Worm (Caenorhabditis elegans) whole organism, L4/young adult: Measurements from ENCODE around the gene acc-1.
A peak's percentile ranks its signal among the peaks of the same experiment; 100 is the strongest.

Experiments used
- W03F9.2 ChIP-seq: fragments of 150-350 bp; optimal IDR thresholded peaks from 2 replicates; lab custom pipeline; 2014; ENCODE audit warnings: missing biosample characterization, missing genetic modification characterization
- dao-5 ChIP-seq: sonication (generic microtip); optimal IDR thresholded peaks from 2 replicates; lab custom pipeline; 2016; ENCODE audit warnings: missing genotype, missing genetic modification characterization, moderate library complexity, missing compliant biosample characterization
- him-1 ChIP-seq: sonication (generic microtip); optimal IDR thresholded peaks from 2 replicates; lab custom pipeline; 2016; ENCODE audit warnings: missing genotype, missing genetic modification reagents, missing genetic modification characterization, missing compliant biosample characterization

Gene acc-1

ce11 chrIV:9667084-9667483 lies 9.2 kb downstream of the acc-1 start:
- TF ChIP-seq him-1 (tag; lab: Kevin White, UChicago) (no peak), W03F9.2 (tag; lab: Kevin White, UChicago) (no peak), dao-5 (tag; lab: Kevin White, UChicago) (no peak)

ce11 chrIV:9668103-9668672 lies 10.3 kb downstream of the acc-1 start:
- TF ChIP-seq dao-5 (tag; lab: Kevin White, UChicago): no peak

- TF ChIP-seq dao-5 (tag; lab: Kevin White, UChicago) (no peak), W03F9.2 (tag; lab: Kevin White, UChicago) (no peak), him-1 (tag; lab: Kevin White, UChicago) (no peak)
These were observed 12.1 kb downstream of the acc-1 start for ce11 chrIV:9669969-9670368.

ce11 chrIV:9671001-9671652 lies 13.3 kb downstream of the acc-1 start:
- TF ChIP-seq dao-5 (tag; lab: Kevin White, UChicago) (no peak), W03F9.2 (tag; lab: Kevin White, UChicago) (no peak), him-1 (tag; lab: Kevin White, UChicago) (no peak)

- TF ChIP-seq W03F9.2 (tag; lab: Kevin White, UChicago) (no peak), him-1 (tag; lab: Kevin White, UChicago) (no peak), dao-5 (tag; lab: Kevin White, UChicago) (no peak)
These were observed 14.6 kb downstream of the acc-1 start for ce11 chrIV:9672434-9672833.

ce11 chrIV:9673206-9673605 lies 15.4 kb downstream of the acc-1 start:
- TF ChIP-seq dao-5 (tag; lab: Kevin White, UChicago) (no peak), him-1 (tag; lab: Kevin White, UChicago) (no peak), W03F9.2 (tag; lab: Kevin White, UChicago) (no peak)

ce11 chrIV:9673683-9674336 lies 16.0 kb downstream of the acc-1 start:
- TF ChIP-seq W03F9.2 (tag; lab: Kevin White, UChicago): no peak
- TF ChIP-seq him-1 (tag; lab: Kevin White, UChicago): no peak
- no peak for TF ChIP-seq dao-5 (tag; lab: Kevin White, UChicago)

ce11 chrIV:9675572-9675971 lies 17.7 kb downstream of the acc-1 start, which contains the start of gene nhr-34:
TSS of gene nhr-34 (minus strand) at chrIV:9675672.
- TF ChIP-seq W03F9.2 (tag; lab: Kevin White, UChicago) (no peak), dao-5 (tag; lab: Kevin White, UChicago) (no peak), him-1 (tag; lab: Kevin White, UChicago) (no peak)

- TF ChIP-seq dao-5 (tag; lab: Kevin White, UChicago) (no peak), W03F9.2 (tag; lab: Kevin White, UChicago) (no peak), him-1 (tag; lab: Kevin White, UChicago) (no peak)
These were observed 18.7 kb downstream of the acc-1 start for ce11 chrIV:9676535-9676934.

- TF ChIP-seq dao-5 (tag; lab: Kevin White, UChicago) (no peak), W03F9.2 (tag; lab: Kevin White, UChicago) (peak; percentile 49), him-1 (tag; lab: Kevin White, UChicago) (peak; percentile 1)
These were observed 19.6 kb downstream of the acc-1 start for ce11 chrIV:9677226-9677992.

- TF ChIP-seq him-1 (tag; lab: Kevin White, UChicago) (no peak), W03F9.2 (tag; lab: Kevin White, UChicago) (no peak), dao-5 (tag; lab: Kevin White, UChicago) (no peak)
These were observed 20.2 kb downstream of the acc-1 start for ce11 chrIV:9678007-9678406.

ce11 chrIV:9679296-9679695 lies 21.4 kb downstream of the acc-1 start:
- no peak for TF ChIP-seq W03F9.2 (tag; lab: Kevin White, UChicago)
- no peak for TF ChIP-seq dao-5 (tag; lab: Kevin White, UChicago)
- TF ChIP-seq him-1 (tag; lab: Kevin White, UChicago): no peak

- no peak for TF ChIP-seq him-1 (tag; lab: Kevin White, UChicago)
- no peak for TF ChIP-seq dao-5 (tag; lab: Kevin White, UChicago)
- no peak for TF ChIP-seq W03F9.2 (tag; lab: Kevin White, UChicago)
These were observed 23.0 kb downstream of the acc-1 start, which contains the start of gene ins-8 for ce11 chrIV:9680841-9681240. TSS of gene ins-8 (minus strand) at chrIV:9680941.
